Worm (Caenorhabditis elegans) whole organism, L2 larva: ENCODE measurements around the gene mdt-6.

Experiments
- elt-3 ChIP-seq: sonication (generic microtip); optimal IDR thresholded peaks from 2 replicates; lab custom pipeline; 2017; ENCODE audit warnings: missing biosample characterization, missing genetic modification characterization
- sma-3 ChIP-seq: sonication (generic microtip); optimal IDR thresholded peaks from 2 replicates; lab custom pipeline; 2016; ENCODE audit warnings: missing genetic modification reagents, missing genetic modification characterization, missing compliant biosample characterization
- unc-62 ChIP-seq: fragments of 150-350 bp; optimal IDR thresholded peaks from 2 replicates; lab custom pipeline; 2014; ENCODE audit warnings: missing biosample characterization, missing genetic modification reagents, missing genetic modification characterization
- zag-1 ChIP-seq: fragments of 150-350 bp; optimal IDR thresholded peaks from 2 replicates; lab custom pipeline; 2014; ENCODE audit warnings: missing biosample characterization, missing genetic modification characterization

ce11 chrV:7087340-7087739 is 27.9 kb upstream of the mdt-6 start:
- TF ChIP-seq zag-1 (tag; lab: Kevin White, UChicago) (no peak), unc-62 (GFP tag; lab: Kevin White, UChicago) (no peak), sma-3 (GFP tag; lab: Kevin White, UChicago) (no peak), elt-3 (tag; lab: Kevin White, UChicago) (no peak)
